Worm (Caenorhabditis elegans) whole organism, young adult: ENCODE measurements around the gene nhr-70.

Source experiments
- B0261.1 ChIP-seq: sonication (generic microtip); optimal IDR thresholded peaks from 2 replicates; lab custom pipeline; 2016; ENCODE audit warnings: mild to moderate bottlenecking, missing genetic modification characterization, moderate library complexity, missing compliant biosample characterization
- B0336.3 ChIP-seq: fragments of 200-800 bp; sonication (Bioruptor generic); IDR thresholded peaks from 2 replicates; pipeline ENCODE4 v1.3.6; 2022; ENCODE audit warnings: missing genetic modification characterization, missing compliant biosample characterization
- C06A6.2 ChIP-seq: fragments of 200-800 bp; sonication (Bioruptor generic); conservative IDR thresholded peaks from 2 replicates; pipeline ENCODE4 v1.3.6; 2022; ENCODE audit warnings: missing genetic modification characterization, missing compliant biosample characterization
- D2030.7 ChIP-seq: fragments of 200-800 bp; sonication (Bioruptor generic); IDR thresholded peaks from 2 replicates; pipeline ENCODE4 v1.3.6; 2022; ENCODE audit warnings: missing genetic modification reagents, missing genetic modification characterization, missing compliant biosample characterization
- Y53F4B.3 ChIP-seq: fragments of 200-800 bp; sonication (Bioruptor generic); IDR thresholded peaks from 2 replicates; pipeline ENCODE4 v1.3.6; 2022; ENCODE audit warnings: missing genetic modification reagents, missing genetic modification characterization, missing compliant biosample characterization
- Y53G8AR.9 ChIP-seq: fragments of 200-800 bp; sonication (Bioruptor generic); conservative IDR thresholded peaks from 2 replicates; pipeline ENCODE4 v1.3.6; 2022; ENCODE audit warnings: missing genetic modification reagents, missing genetic modification characterization, missing compliant biosample characterization
- attf-3 ChIP-seq: fragments of 200-800 bp; sonication (Bioruptor generic); conservative IDR thresholded peaks from 2 replicates; pipeline ENCODE4 v1.3.6; 2022; ENCODE audit warnings: missing genetic modification reagents, missing genetic modification characterization, missing compliant biosample characterization
- die-1 ChIP-seq: sonication (generic microtip); optimal IDR thresholded peaks from 2 replicates; lab custom pipeline; 2016; ENCODE audit warnings: missing genotype, mild to moderate bottlenecking, missing genetic modification characterization, missing compliant biosample characterization
- let-607 ChIP-seq, 2 experiments: fragments of 200-800 bp in 1 of 2; sonication (Bioruptor generic) in 1 of 2; sonication (generic microtip) in 1 of 2; optimal IDR thresholded peaks; 2 replicates each; lab custom pipeline; 2016 to 2018; ENCODE audit warnings: mild to moderate bottlenecking in 2 of 2, missing compliant biosample characterization in 2 of 2, missing genetic modification characterization in 2 of 2, moderate library complexity in 2 of 2, missing genotype in 1 of 2
- pbrm-1 ChIP-seq: fragments of 200-800 bp; sonication (Bioruptor generic); IDR thresholded peaks from 2 replicates; pipeline ENCODE4 v1.3.6; 2022; ENCODE audit warnings: missing genetic modification reagents, missing genetic modification characterization, missing compliant biosample characterization
- sea-2 ChIP-seq: fragments of 200-800 bp; sonication (Bioruptor generic); IDR thresholded peaks from 2 replicates; pipeline ENCODE4 v1.3.6; 2022; ENCODE audit warnings: missing genetic modification characterization, missing compliant biosample characterization
- tlf-1 ChIP-seq: fragments of 200-800 bp; sonication (Bioruptor generic); optimal IDR thresholded peaks from 2 replicates; lab custom pipeline; 2018; ENCODE audit warnings: mild to moderate bottlenecking, missing genetic modification characterization, missing compliant biosample characterization
- unc-130 ChIP-seq: sonication (generic microtip); optimal IDR thresholded peaks from 2 replicates; lab custom pipeline; 2016; ENCODE audit warnings: missing genetic modification reagents, missing genetic modification characterization, missing compliant biosample characterization
- ztf-26 ChIP-seq: sonication (generic microtip); optimal IDR thresholded peaks from 2 replicates; lab custom pipeline; 2017; ENCODE audit warnings: missing genetic modification characterization, missing compliant biosample characterization

The nhr-70 gene

ce11 chrV:18664026-18664425 lies 47.6 kb downstream of the nhr-70 start, which contains the start of gene Y69H2.3:
TSS of gene Y69H2.3 (minus strand) at chrV:18664126.
- TF ChIP-seq attf-3 (GFP tag; lab: Robert Waterston, UW) = no peak

- no peak for TF ChIP-seq Y53G8AR.9 (GFP tag; lab: Robert Waterston, UW)
- no peak for TF ChIP-seq unc-130 (GFP tag; lab: Kevin White, UChicago)
- TF ChIP-seq B0261.1 (tag; lab: Kevin White, UChicago) = no peak
- TF ChIP-seq ztf-26 (tag; lab: Kevin White, UChicago) = no peak
- TF ChIP-seq pbrm-1 (GFP tag; lab: Robert Waterston, UW) = no peak
- no peak for TF ChIP-seq C06A6.2 (GFP tag; lab: Robert Waterston, UW)
- TF ChIP-seq D2030.7 (GFP tag; lab: Robert Waterston, UW) = no peak
- no peak for TF ChIP-seq sea-2
- TF ChIP-seq B0336.3 (GFP tag; lab: Robert Waterston, UW) = no peak
- TF ChIP-seq Y53F4B.3 = no peak
- no peak for TF ChIP-seq die-1 (tag; lab: Kevin White, UChicago)
- no peak for TF ChIP-seq tlf-1 (GFP tag; lab: Kevin White, UChicago)
- TF ChIP-seq let-607 (tag; optimal IDR thresholded peaks at IDR 0.05; lab: Kevin White, UChicago) = no peak
Observed at ce11 chrV:18667179-18667578, 50.8 kb downstream of the nhr-70 start.
